Fruit fly (Drosophila melanogaster): ENCODE data around the gene Naa40.

The Naa40 gene

DNA sequence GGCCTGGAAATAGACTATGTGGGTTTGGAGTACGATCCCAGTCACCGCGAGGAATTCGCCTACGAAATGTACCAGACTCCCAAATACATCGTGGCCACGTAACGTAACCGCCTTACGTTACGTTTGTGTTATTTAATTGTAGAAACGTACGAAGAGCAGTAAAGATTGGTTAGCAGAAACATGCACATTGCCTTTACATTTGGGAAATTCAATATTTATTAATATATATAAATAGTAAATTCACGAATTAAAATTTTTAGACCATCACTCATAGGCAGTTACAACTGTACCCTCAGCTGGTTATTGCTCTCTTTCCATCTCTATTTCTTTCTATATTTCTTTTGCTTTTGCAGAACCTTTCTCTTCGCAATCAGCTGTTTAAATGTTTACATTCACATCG is 13.1 kb upstream of the Naa40 start, which contains the start of gene Gnpnat (continued):
- TF ChIP-seq en (GFP tag; optimal IDR thresholded peaks at IDR 0.05) (no peak), CG31224 (GFP tag; IDR thresholded peaks at IDR 0.05) (no peak), gsb (GFP tag; IDR thresholded peaks at IDR 0.05) (no peak), CG42726 (GFP tag; IDR thresholded peaks at IDR 0.05; ENCODE audit: partially characterized antibody) (no peak), CG18262 (tag; optimal IDR thresholded peaks at IDR 0.05) (peak; percentile 50), Hand (GFP tag; optimal IDR thresholded peaks at IDR 0.05) (peak; percentile 38), mam (GFP tag; optimal IDR thresholded peaks at IDR 0.05) (no peak), CG10462 (GFP tag; optimal IDR thresholded peaks at IDR 0.05) (peak; percentile 19), CG34422 (GFP tag; IDR thresholded peaks at IDR 0.05) (no peak), CG2875 (GFP tag; optimal IDR thresholded peaks at IDR 0.05) (peak; percentile 35), usp (GFP tag; optimal IDR thresholded peaks at IDR 0.05) (no peak), vnd (GFP tag; IDR thresholded peaks at IDR 0.05; ENCODE audit: partially characterized antibody) (no peak), Bgb (GFP tag; IDR thresholded peaks at IDR 0.05; ENCODE audit: partially characterized antibody) (no peak), CG1233 (GFP tag; optimal IDR thresholded peaks at IDR 0.05) (peak; percentile 55), CG7556 (GFP tag; optimal IDR thresholded peaks at IDR 0.05) (peak; percentile 66), Elba2 (GFP tag; optimal IDR thresholded peaks at IDR 0.05) (no peak), CG16863 (GFP tag; optimal IDR thresholded peaks at IDR 0.05) (no peak), sima (GFP tag; optimal IDR thresholded peaks at IDR 0.05) (no peak), row (GFP tag; IDR thresholded peaks at IDR 0.05) (no peak), esg (GFP tag; conservative IDR thresholded peaks at IDR 0.05) (no peak), fd64A (GFP tag; optimal IDR thresholded peaks at IDR 0.05) (no peak), CG34224 (GFP tag; IDR thresholded peaks at IDR 0.05; ENCODE audit: partially characterized antibody) (no peak), Myb (GFP tag; optimal IDR thresholded peaks at IDR 0.05) (no peak), Ptx1 (GFP tag; IDR thresholded peaks at IDR 0.05) (no peak), hth (optimal IDR thresholded peaks at IDR 0.05) (no peak), sob (GFP tag; IDR thresholded peaks at IDR 0.05) (no peak), CG4820 (GFP tag; optimal IDR thresholded peaks at IDR 0.05) (peak; percentile 6), gcm2 (GFP tag; optimal IDR thresholded peaks at IDR 0.05) (no peak), CG3281 (GFP tag; optimal IDR thresholded peaks at IDR 0.05) (peak; percentile 55), CG6683 (GFP tag; optimal IDR thresholded peaks at IDR 0.05) (peak; percentile 15), zf30C (GFP tag; optimal IDR thresholded peaks at IDR 0.05) (no peak), CG6791 (GFP tag; IDR thresholded peaks at IDR 0.05; ENCODE audit: partially characterized antibody) (no peak), maf-S (GFP tag; optimal IDR thresholded peaks at IDR 0.05) (peak; percentile 3), CG7928 (GFP tag; optimal IDR thresholded peaks at IDR 0.05) (no peak), CHES-1-like (GFP tag; optimal IDR thresholded peaks at IDR 0.05) (no peak), cas (GFP tag; IDR thresholded peaks at IDR 0.05) (no peak), dmrt99B (tag; optimal IDR thresholded peaks at IDR 0.05) (peak; percentile 63), Dek (tag; optimal IDR thresholded peaks at IDR 0.05) (peak; percentile 51)

DNA sequence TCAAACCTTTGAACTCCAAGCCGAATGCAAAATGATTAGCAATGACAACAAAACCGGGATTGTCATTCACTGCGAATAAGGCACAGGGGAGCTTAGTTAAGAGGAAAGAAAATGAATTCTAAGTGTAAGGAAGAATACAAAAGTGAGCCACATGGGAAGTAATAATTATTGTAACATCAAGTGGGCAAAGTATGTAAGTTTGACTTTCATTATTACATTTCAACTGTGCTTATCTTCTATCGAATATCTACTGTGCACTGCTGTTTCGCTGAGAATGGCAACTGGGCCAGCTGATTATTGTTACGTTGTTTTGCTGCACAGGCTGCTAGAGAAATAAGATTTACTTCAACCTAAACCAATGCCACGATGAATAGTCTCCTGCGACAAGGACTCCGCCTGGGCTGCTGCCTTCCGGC is 11.9 kb upstream of the Naa40 start, which contains the start of the genes CG7601 and CIA30:
TSS of gene CG7601 (minus strand) at position 68 of the 416 bp plus-strand sequence.
TSS of gene CIA30 (plus strand) at position 288 of the 416 bp plus-strand sequence.
- TF ChIP-seq NfI (GFP tag; optimal IDR thresholded peaks at IDR 0.05) (peak; percentile 97), nom (GFP tag; optimal IDR thresholded peaks at IDR 0.05) (peak; percentile 97), CG9797 (GFP tag; optimal IDR thresholded peaks at IDR 0.05) (peak; percentile 46), bbx (GFP tag; IDR thresholded peaks at IDR 0.05; ENCODE audit: partially characterized antibody) (no peak), Atf3 (GFP tag; optimal IDR thresholded peaks at IDR 0.05) (peak; percentile 97), vnd (GFP tag; IDR thresholded peaks at IDR 0.05; ENCODE audit: partially characterized antibody) (no peak), CG17612 (GFP tag; IDR thresholded peaks at IDR 0.05) (peak; percentile 100), CG17912 (GFP tag; optimal IDR thresholded peaks at IDR 0.05) (peak; percentile 87), Sin3A (optimal IDR thresholded peaks at IDR 0.05) (peak; percentile 6), peb (GFP tag; IDR thresholded peaks at IDR 0.05) (peak; percentile 100), nerfin-2 (GFP tag; IDR thresholded peaks at IDR 0.05; ENCODE audit: partially characterized antibody) (no peak), H15 (GFP tag; IDR thresholded peaks at IDR 0.05) (peak; percentile 100), CG8478 (optimal IDR thresholded peaks at IDR 0.05) (no peak), Hsf (GFP tag; optimal IDR thresholded peaks at IDR 0.05) (peak; percentile 99), TFAM (GFP tag; optimal IDR thresholded peaks at IDR 0.05) (peak; percentile 84), CG17385 (GFP tag; optimal IDR thresholded peaks at IDR 0.05) (peak; percentile 91), Poxn (GFP tag; IDR thresholded peaks at IDR 0.05) (peak; percentile 99)
